Worm (Caenorhabditis elegans): ENCODE data around the gene smrc-1.
A peak's percentile ranks its signal among the peaks of the same experiment; 100 is the strongest.

ce11 chrIII:6359171-6359854, 31.4 kb upstream of the smrc-1 start:
- no peak for TF ChIP-seq nhr-77 (tag; optimal IDR thresholded peaks at IDR 0.05)
- TF ChIP-seq ama-1 (optimal IDR thresholded peaks at IDR 0.05): peak; percentile 14
- TF ChIP-seq mab-5 (tag; optimal IDR thresholded peaks at IDR 0.05): no peak
- no peak for TF ChIP-seq nhr-11 (tag; optimal IDR thresholded peaks at IDR 0.05)
- no peak for TF ChIP-seq mbf-1 (tag; optimal IDR thresholded peaks at IDR 0.05)
- TF ChIP-seq blmp-1 (tag; optimal IDR thresholded peaks at IDR 0.05; ENCODE audit: insufficient read depth): peak; percentile 86
- no peak for TF ChIP-seq aly-2 (tag; optimal IDR thresholded peaks at IDR 0.05)
- no peak for TF ChIP-seq unc-39 (tag; optimal IDR thresholded peaks at IDR 0.05)
- TF ChIP-seq ztf-11 (tag; optimal IDR thresholded peaks at IDR 0.05): no peak
